Worm (Caenorhabditis elegans) whole organism, mixed stage, embryonic: ENCODE measurements around the gene mltn-8.

Experiments
- blmp-1 ChIP-seq: fragments of 150-350 bp; optimal IDR thresholded peaks from 2 replicates; lab custom pipeline; 2014; ENCODE audit warnings: missing biosample characterization, missing genetic modification characterization
- cnd-1 ChIP-seq: fragments of 200-800 bp; sonication (Bioruptor generic); optimal IDR thresholded peaks from 2 replicates; lab custom pipeline; 2018; ENCODE audit warnings: mild to moderate bottlenecking, missing genetic modification characterization, missing compliant biosample characterization
- hlh-1 ChIP-seq: fragments of 150-350 bp; optimal IDR thresholded peaks from 2 replicates; lab custom pipeline; 2014; ENCODE audit warnings: missing biosample characterization, missing genetic modification reagents, missing genetic modification characterization
- lin-13 ChIP-seq: fragments of 150-350 bp; optimal IDR thresholded peaks from 2 replicates; lab custom pipeline; 2014; ENCODE audit warnings: missing biosample characterization, missing genetic modification characterization
- nhr-2 ChIP-seq: fragments of 150-350 bp; optimal IDR thresholded peaks from 2 replicates; lab custom pipeline; 2014; ENCODE audit warnings: missing biosample characterization, missing genetic modification characterization
- nhr-237 ChIP-seq: fragments of 150-350 bp; optimal IDR thresholded peaks from 2 replicates; lab custom pipeline; 2014; ENCODE audit warnings: missing biosample characterization, missing genetic modification characterization
- nhr-28 ChIP-seq: fragments of 150-350 bp; optimal IDR thresholded peaks from 2 replicates; lab custom pipeline; 2014; ENCODE audit warnings: missing biosample characterization, missing genetic modification characterization
- pha-4 ChIP-seq: fragments of 150-350 bp; optimal IDR thresholded peaks from 2 replicates; lab custom pipeline; 2018; ENCODE audit warnings: missing biosample characterization, missing genetic modification reagents, missing genetic modification characterization
- snpc-4 ChIP-seq: fragments of 150-350 bp; optimal IDR thresholded peaks from 2 replicates; lab custom pipeline; 2014; ENCODE audit warnings: missing biosample characterization, missing genetic modification characterization
- unc-39 ChIP-seq: fragments of 150-350 bp; optimal IDR thresholded peaks from 2 replicates; lab custom pipeline; 2014; ENCODE audit warnings: missing biosample characterization, missing genetic modification characterization
- unc-62 ChIP-seq: fragments of 150-350 bp; optimal IDR thresholded peaks from 2 replicates; lab custom pipeline; 2014; ENCODE audit warnings: missing biosample characterization, missing genetic modification reagents, missing genetic modification characterization
- ztf-11 ChIP-seq: fragments of 150-350 bp; optimal IDR thresholded peaks from 2 replicates; lab custom pipeline; 2014; ENCODE audit warnings: missing biosample characterization, missing genetic modification characterization

- TF ChIP-seq hlh-1, result no peak
- TF ChIP-seq unc-39 (tag; lab: Kevin White, UChicago), result no peak
- no peak for TF ChIP-seq nhr-28 (tag; lab: Kevin White, UChicago)
- no peak for TF ChIP-seq nhr-2 (tag; lab: Kevin White, UChicago)
- no peak for TF ChIP-seq lin-13 (tag; lab: Kevin White, UChicago)
- TF ChIP-seq ztf-11 (tag; lab: Kevin White, UChicago), result no peak
- no peak for TF ChIP-seq nhr-237 (tag; lab: Kevin White, UChicago)
- no peak for TF ChIP-seq snpc-4 (tag; lab: Kevin White, UChicago)
- no peak for TF ChIP-seq pha-4 (tag; lab: Kevin White, UChicago)
- TF ChIP-seq blmp-1 (tag; lab: Kevin White, UChicago), result no peak
- no peak for TF ChIP-seq cnd-1 (tag; lab: Kevin White, UChicago)
- no peak for TF ChIP-seq unc-62 (GFP tag; lab: Kevin White, UChicago)
These were observed 29.3 kb downstream of the mltn-8 start for ce11 chrV:350822-351221.
